Worm (Caenorhabditis elegans): ENCODE results near the gene ceh-43.

The ceh-43 gene

ce11 chrIII:4456579-4456978 lies 6.8 kb upstream of the ceh-43 start:
- no peak for TF ChIP-seq mdl-1 (tag; optimal IDR thresholded peaks at IDR 0.05)
- peak; percentile 40 for TF ChIP-seq nhr-23 (tag; optimal IDR thresholded peaks at IDR 0.05)
- TF ChIP-seq nhr-25 (tag; optimal IDR thresholded peaks at IDR 0.05) = peak; percentile 15
- TF ChIP-seq nfya-1 (tag; optimal IDR thresholded peaks at IDR 0.05; ENCODE audit: insufficient read depth) = peak; percentile 63

ce11 chrIII:4454919-4455318 lies 5.2 kb upstream of the ceh-43 start:
- TF ChIP-seq elt-2 (tag; optimal IDR thresholded peaks at IDR 0.05) (no peak), fkh-2 (tag; optimal IDR thresholded peaks at IDR 0.05) (no peak), unc-62 (GFP tag; optimal IDR thresholded peaks at IDR 0.05) (no peak), skn-1 (tag; optimal IDR thresholded peaks at IDR 0.05) (no peak), egl-27 (tag; optimal IDR thresholded peaks at IDR 0.05) (no peak), egl-5 (tag; optimal IDR thresholded peaks at IDR 0.05) (no peak), R02D3.7 (tag; optimal IDR thresholded peaks at IDR 0.05) (no peak), nhr-43 (tag; optimal IDR thresholded peaks at IDR 0.05; ENCODE audit: poor library complexity, severe bottlenecking) (no peak), ama-1 (optimal IDR thresholded peaks at IDR 0.05) (no peak), elt-3 (tag; optimal IDR thresholded peaks at IDR 0.05) (no peak), nhr-67 (tag; optimal IDR thresholded peaks at IDR 0.05) (no peak), mml-1 (tag; optimal IDR thresholded peaks at IDR 0.05) (no peak), ztf-4 (tag; optimal IDR thresholded peaks at IDR 0.05) (no peak), tbx-2 (tag; optimal IDR thresholded peaks at IDR 0.05) (no peak)

- peak; percentile 10 for TF ChIP-seq unc-62 (GFP tag; optimal IDR thresholded peaks at IDR 0.05)
- no peak for TF ChIP-seq egl-27 (tag; optimal IDR thresholded peaks at IDR 0.05)
- TF ChIP-seq elt-1 (tag; optimal IDR thresholded peaks at IDR 0.05) = peak; percentile 76
- no peak for TF ChIP-seq aly-2 (tag; optimal IDR thresholded peaks at IDR 0.05)
- no peak for TF ChIP-seq ceh-82 (tag; optimal IDR thresholded peaks at IDR 0.05)
- no peak for TF ChIP-seq nhr-67 (tag; optimal IDR thresholded peaks at IDR 0.05)
- TF ChIP-seq fos-1 (tag; optimal IDR thresholded peaks at IDR 0.05) = no peak
- TF ChIP-seq lin-15B (tag; optimal IDR thresholded peaks at IDR 0.05) = no peak
- TF ChIP-seq lsy-12 (tag; optimal IDR thresholded peaks at IDR 0.05) = no peak
- TF ChIP-seq fkh-2 (tag; optimal IDR thresholded peaks at IDR 0.05) = no peak
- no peak for TF ChIP-seq nhr-43 (tag; optimal IDR thresholded peaks at IDR 0.05; ENCODE audit: poor library complexity, severe bottlenecking)
- no peak for TF ChIP-seq ceh-16 (tag; optimal IDR thresholded peaks at IDR 0.05)
- peak; percentile 2 for TF ChIP-seq nhr-25 (tag; optimal IDR thresholded peaks at IDR 0.05)
Measured at ce11 chrIII:4453768-4454167, 4.0 kb upstream of the ceh-43 start.

- no peak for TF ChIP-seq fos-1 (tag; optimal IDR thresholded peaks at IDR 0.05)
- no peak for TF ChIP-seq eor-1 (tag; optimal IDR thresholded peaks at IDR 0.05)
- TF ChIP-seq nfya-1 (tag; optimal IDR thresholded peaks at IDR 0.05; ENCODE audit: insufficient read depth) = peak; percentile 76
- TF ChIP-seq aly-2 (tag; optimal IDR thresholded peaks at IDR 0.05) = no peak
- TF ChIP-seq nhr-237 (tag; optimal IDR thresholded peaks at IDR 0.05) = no peak
- TF ChIP-seq unc-39 (tag; optimal IDR thresholded peaks at IDR 0.05) = no peak
- TF ChIP-seq nhr-11 (tag; optimal IDR thresholded peaks at IDR 0.05) = no peak
- TF ChIP-seq jun-1 (tag; optimal IDR thresholded peaks at IDR 0.05) = no peak
- TF ChIP-seq R02D3.7 (tag; optimal IDR thresholded peaks at IDR 0.05) = no peak
Measured at ce11 chrIII:4453301-4453700, 3.6 kb upstream of the ceh-43 start.

- TF ChIP-seq unc-62 (GFP tag; optimal IDR thresholded peaks at IDR 0.05) (no peak), ztf-4 (tag; optimal IDR thresholded peaks at IDR 0.05) (no peak), nfya-1 (tag; optimal IDR thresholded peaks at IDR 0.05; ENCODE audit: insufficient read depth) (peak; percentile 7), nhr-23 (tag; optimal IDR thresholded peaks at IDR 0.05) (peak; percentile 16)
Measured at ce11 chrIII:4452749-4453148, 3.0 kb upstream of the ceh-43 start.

ce11 chrIII:4450773-4451423 lies 1.2 kb upstream of the ceh-43 start:
- no peak for TF ChIP-seq sea-2 (GFP tag; optimal IDR thresholded peaks at IDR 0.05)
- no peak for TF ChIP-seq elt-3 (tag; optimal IDR thresholded peaks at IDR 0.05)
- no peak for TF ChIP-seq pqm-1 (tag; optimal IDR thresholded peaks at IDR 0.05)
- TF ChIP-seq nhr-76 (tag; optimal IDR thresholded peaks at IDR 0.05) = no peak
- no peak for TF ChIP-seq daf-12 (tag; optimal IDR thresholded peaks at IDR 0.05)
- TF ChIP-seq zag-1 (tag; optimal IDR thresholded peaks at IDR 0.05) = no peak
- TF ChIP-seq nhr-23 (tag; optimal IDR thresholded peaks at IDR 0.05) = peak; percentile 9
- peak; percentile 71 for TF ChIP-seq nfya-1 (tag; optimal IDR thresholded peaks at IDR 0.05; ENCODE audit: insufficient read depth)

Data from whole organism, L3 larva.